Worm (Caenorhabditis elegans) whole organism, late embryonic: ENCODE results near the gene frpr-19.

Source experiments
- T23F11.4 ChIP-seq: fragments of 200-800 bp; sonication (Bioruptor generic); optimal IDR thresholded peaks from 2 replicates; lab custom pipeline; 2018; ENCODE audit warnings: mild to moderate bottlenecking, missing genetic modification characterization, missing compliant biosample characterization
- Y22D7AL.16 ChIP-seq: sonication (generic microtip); optimal IDR thresholded peaks from 2 replicates; lab custom pipeline; 2016; ENCODE audit warnings: missing genetic modification characterization, missing compliant biosample characterization
- che-1 ChIP-seq: sonication (generic microtip); optimal IDR thresholded peaks from 2 replicates; lab custom pipeline; 2016; ENCODE audit warnings: mild to moderate bottlenecking, missing genetic modification characterization, missing compliant biosample characterization
- fkh-10 ChIP-seq: fragments of 150-350 bp; optimal IDR thresholded peaks from 2 replicates; lab custom pipeline; 2014; ENCODE audit warnings: missing biosample characterization, missing genetic modification reagents, missing genetic modification characterization
- nhr-232 ChIP-seq: sonication (generic microtip); optimal IDR thresholded peaks from 2 replicates; lab custom pipeline; 2016; ENCODE audit warnings: missing genetic modification characterization, missing compliant biosample characterization
- unc-42 ChIP-seq: sonication (generic microtip); optimal IDR thresholded peaks from 2 replicates; lab custom pipeline; 2016; ENCODE audit warnings: missing genotype, missing genetic modification characterization, missing compliant biosample characterization

ce11 chrIV:1803882-1804281 is 22.4 kb upstream of the frpr-19 start, which contains the start of gene Y38C1BA.1:
- TF ChIP-seq nhr-232 (tag; lab: Kevin White, UChicago) (no peak), T23F11.4 (GFP tag; lab: Kevin White, UChicago) (no peak), unc-42 (tag; lab: Kevin White, UChicago) (no peak), Y22D7AL.16 (tag; lab: Kevin White, UChicago) (no peak), che-1 (tag; lab: Kevin White, UChicago) (no peak), fkh-10 (GFP tag; lab: Kevin White, UChicago) (no peak)
